Worm (Caenorhabditis elegans) whole organism, L1 larva: ENCODE data around the gene srh-11.

ENCODE experiments used
- ama-1 ChIP-seq: fragments of 150-350 bp; optimal IDR thresholded peaks from 2 replicates; lab custom pipeline; 2014
- nhr-20 ChIP-seq: sonication (generic microtip); optimal IDR thresholded peaks from 2 replicates; lab custom pipeline; 2016; ENCODE audit warnings: mild to moderate bottlenecking, missing genetic modification characterization, missing compliant biosample characterization
- nhr-237 ChIP-seq: fragments of 150-350 bp; optimal IDR thresholded peaks from 2 replicates; lab custom pipeline; 2014; ENCODE audit warnings: missing biosample characterization, missing genetic modification characterization
- nhr-84 ChIP-seq: sonication (generic microtip); optimal IDR thresholded peaks from 2 replicates; lab custom pipeline; 2017; ENCODE audit warnings: missing biosample characterization, missing genetic modification characterization
- sptf-1 ChIP-seq: fragments of 150-350 bp; optimal IDR thresholded peaks from 2 replicates; lab custom pipeline; 2014; ENCODE audit warnings: missing biosample characterization, missing genetic modification characterization
- unc-130 ChIP-seq: fragments of 150-350 bp; optimal IDR thresholded peaks from 2 replicates; lab custom pipeline; 2017; ENCODE audit warnings: missing biosample characterization, missing genetic modification characterization, inconsistent platforms
- unc-62 ChIP-seq: fragments of 150-350 bp; optimal IDR thresholded peaks from 2 replicates; lab custom pipeline; 2014; ENCODE audit warnings: missing biosample characterization, missing genetic modification reagents, missing genetic modification characterization
- zag-1 ChIP-seq: fragments of 150-350 bp; optimal IDR thresholded peaks from 2 replicates; lab custom pipeline; 2014; ENCODE audit warnings: missing biosample characterization, missing genetic modification characterization
- ztf-11 ChIP-seq, 2 experiments: sonication (generic microtip); optimal IDR thresholded peaks; 2 replicates each; lab custom pipeline; 2016 to 2017; ENCODE audit warnings: missing genetic modification characterization in 2 of 2, missing biosample characterization in 1 of 2, missing compliant biosample characterization in 1 of 2
- ztf-4 ChIP-seq: fragments of 150-350 bp; optimal IDR thresholded peaks from 2 replicates; lab custom pipeline; 2014; ENCODE audit warnings: missing biosample characterization, missing genetic modification characterization

ce11 chrX:8367553-8367952 is 48.7 kb upstream of the srh-11 start, which contains the start of gene F40B5.2:
- TF ChIP-seq sptf-1 (no peak), zag-1 (no peak), unc-130 (tag; lab: Kevin White, UChicago) (no peak), nhr-84 (no peak), ztf-11 (tag; optimal IDR thresholded peaks at IDR 0.05; lab: Kevin White, UChicago) (no peak), unc-62 (GFP tag; lab: Kevin White, UChicago) (no peak), nhr-20 (tag; lab: Kevin White, UChicago) (no peak), ztf-4 (no peak), ama-1 (lab: Kevin White, UChicago) (no peak), nhr-237 (tag; lab: Kevin White, UChicago) (no peak)
